Worm (Caenorhabditis elegans): ENCODE results near the gene skih-2.

ce11 chrIV:11178495-11178894 is 36.3 kb upstream of the skih-2 start, which contains the start of gene C08F8.9:
- TF ChIP-seq flh-1 (GFP tag; optimal IDR thresholded peaks at IDR 0.05) (no peak), unc-39 (tag; optimal IDR thresholded peaks at IDR 0.05) (no peak), ztf-11 (tag; optimal IDR thresholded peaks at IDR 0.05) (no peak), snpc-4 (tag; optimal IDR thresholded peaks at IDR 0.05) (no peak)

Data from whole organism, mixed stage, embryonic.